Worm (Caenorhabditis elegans) whole organism, young adult: ENCODE measurements around the gene col-180.

ENCODE experiments used
- F55B11.4 ChIP-seq: sonication (generic microtip); optimal IDR thresholded peaks from 2 replicates; lab custom pipeline; 2016; ENCODE audit warnings: missing compliant biosample characterization, missing genetic modification characterization, borderline replicate concordance; ENCODE audit not compliant: insufficient read depth
- bed-1 ChIP-seq: fragments of 200-800 bp; sonication (Bioruptor generic); IDR thresholded peaks from 2 replicates; pipeline ENCODE4 v1.3.6; 2022; ENCODE audit warnings: missing genetic modification reagents, missing genetic modification characterization, missing compliant biosample characterization
- dpl-1 ChIP-seq: fragments of 150-350 bp; optimal IDR thresholded peaks from 2 replicates; lab custom pipeline; 2014; ENCODE audit warnings: missing biosample characterization, missing genetic modification reagents, missing genetic modification characterization
- egl-44 ChIP-seq: fragments of 200-800 bp; sonication (Bioruptor generic); IDR thresholded peaks from 2 replicates; pipeline ENCODE4 v1.3.6; 2022; ENCODE audit warnings: missing genetic modification reagents, missing genetic modification characterization, missing compliant biosample characterization
- madf-10 ChIP-seq: sonication (generic microtip); optimal IDR thresholded peaks from 2 replicates; lab custom pipeline; 2016; ENCODE audit warnings: mild to moderate bottlenecking, missing genetic modification characterization, missing compliant biosample characterization
- mxl-1 ChIP-seq: sonication (generic microtip); optimal IDR thresholded peaks from 2 replicates; lab custom pipeline; 2016; ENCODE audit warnings: missing genetic modification characterization, missing compliant biosample characterization
- rpc-1 ChIP-seq, 2 experiments: fragments of 150-350 bp in 1 of 2; sonication (generic microtip) in 1 of 2; optimal IDR thresholded peaks; 2 replicates each; lab custom pipeline; 2014 to 2018; ENCODE audit warnings: missing biosample characterization in 1 of 2, missing genetic modification characterization in 1 of 2, missing genetic modification reagents in 1 of 2, missing genotype in 1 of 2
- snpc-4 ChIP-seq, 5 experiments: fragments of 150-350 bp in 1 of 5; sonication (generic microtip) in 4 of 5; optimal IDR thresholded peaks; 2 replicates each; lab custom pipeline; 2014 to 2018; ENCODE audit warnings: missing genetic modification characterization in 5 of 5, missing biosample characterization in 3 of 5, antibody characterized with exemption in 2 of 5, mild to moderate bottlenecking in 2 of 5, missing compliant biosample characterization in 2 of 5, missing genotype in 2 of 5, moderate library complexity in 2 of 5, missing genetic modification reagents in 1 of 5
- sptf-2 ChIP-seq: fragments of 200-800 bp; sonication (Bioruptor generic); optimal IDR thresholded peaks from 2 replicates; lab custom pipeline; 2018; ENCODE audit warnings: mild to moderate bottlenecking, missing genetic modification characterization, missing compliant biosample characterization
- unc-62 ChIP-seq: fragments of 150-350 bp; optimal IDR thresholded peaks from 2 replicates; lab custom pipeline; 2014; ENCODE audit warnings: missing biosample characterization, missing genetic modification reagents, missing genetic modification characterization
- ztf-3 ChIP-seq: fragments of 200-800 bp; sonication (Bioruptor generic); optimal IDR thresholded peaks from 2 replicates; lab custom pipeline; 2018; ENCODE audit warnings: mild to moderate bottlenecking, missing genetic modification characterization, missing compliant biosample characterization

ce11 chrX:11726450-11726849 is 14.4 kb upstream of the col-180 start:
- TF ChIP-seq dpl-1 (no peak), mxl-1 (tag; lab: Kevin White, UChicago) (no peak), rpc-1 (optimal IDR thresholded peaks at IDR 0.05; lab: Kevin White, UChicago) (no peak), rpc-1 (tag; optimal IDR thresholded peaks at IDR 0.05; lab: Kevin White, UChicago) (no peak), F55B11.4 (tag; lab: Kevin White, UChicago) (no peak), ztf-3 (GFP tag; lab: Kevin White, UChicago) (no peak), egl-44 (GFP tag; lab: Robert Waterston, UW) (no peak), bed-1 (no peak), unc-62 (GFP tag; lab: Kevin White, UChicago) (no peak), sptf-2 (GFP tag; lab: Kevin White, UChicago) (no peak), madf-10 (tag; lab: Kevin White, UChicago) (no peak), snpc-4 (GFP tag; optimal IDR thresholded peaks at IDR 0.05; lab: Kevin White, UChicago) (no peak), snpc-4 (tag; optimal IDR thresholded peaks at IDR 0.05; lab: Kevin White, UChicago) (no peak)
